Worm (Caenorhabditis elegans) whole organism, young adult: ENCODE measurements around the gene cyn-4.
A peak's percentile ranks its signal among the peaks of the same experiment; 100 is the strongest.

Source experiments
- B0336.3 ChIP-seq: fragments of 200-800 bp; sonication (Bioruptor generic); IDR thresholded peaks from 2 replicates; pipeline ENCODE4 v1.3.6; 2022; ENCODE audit warnings: missing genetic modification characterization, missing compliant biosample characterization
- D2030.7 ChIP-seq: fragments of 200-800 bp; sonication (Bioruptor generic); IDR thresholded peaks from 2 replicates; pipeline ENCODE4 v1.3.6; 2022; ENCODE audit warnings: missing genetic modification reagents, missing genetic modification characterization, missing compliant biosample characterization
- F33H1.4 ChIP-seq: fragments of 200-800 bp; sonication (Bioruptor generic); IDR thresholded peaks from 2 replicates; pipeline ENCODE4 v1.3.6; 2022; ENCODE audit warnings: missing genetic modification reagents, missing genetic modification characterization, missing compliant biosample characterization
- F37B4.10 ChIP-seq: fragments of 200-800 bp; sonication (Bioruptor generic); IDR thresholded peaks from 2 replicates; pipeline ENCODE4 v1.3.6; 2022; ENCODE audit warnings: missing genetic modification characterization, missing compliant biosample characterization
- F49E8.2 ChIP-seq: sonication (generic microtip); optimal IDR thresholded peaks from 3 replicates; lab custom pipeline; 2017; ENCODE audit warnings: missing genetic modification characterization, mild to moderate bottlenecking, missing compliant biosample characterization, antibody characterized with exemption, moderate library complexity; ENCODE audit not compliant: insufficient read depth
- F55B11.4 ChIP-seq: sonication (generic microtip); optimal IDR thresholded peaks from 2 replicates; lab custom pipeline; 2016; ENCODE audit warnings: missing compliant biosample characterization, missing genetic modification characterization, borderline replicate concordance; ENCODE audit not compliant: insufficient read depth
- F57C9.4 ChIP-seq: sonication (generic microtip); optimal IDR thresholded peaks from 2 replicates; lab custom pipeline; 2017; ENCODE audit warnings: mild to moderate bottlenecking, missing genetic modification characterization, missing compliant biosample characterization
- Y79H2A.3 ChIP-seq: fragments of 200-800 bp; sonication (Bioruptor generic); conservative IDR thresholded peaks from 2 replicates; pipeline ENCODE4 v1.3.6; 2022; ENCODE audit warnings: missing genetic modification reagents, missing genetic modification characterization, missing compliant biosample characterization
- ZK185.1 ChIP-seq: sonication (generic microtip); optimal IDR thresholded peaks from 2 replicates; lab custom pipeline; 2016; ENCODE audit warnings: mild to moderate bottlenecking, missing genetic modification characterization, missing compliant biosample characterization; ENCODE audit not compliant: poor library complexity, severe bottlenecking
- akir-1 ChIP-seq: fragments of 200-800 bp; sonication (Bioruptor generic); optimal IDR thresholded peaks from 2 replicates; lab custom pipeline; 2018; ENCODE audit warnings: mild to moderate bottlenecking, missing genetic modification characterization, moderate library complexity, missing compliant biosample characterization
- aptf-2 ChIP-seq: fragments of 200-800 bp; sonication (Bioruptor generic); conservative IDR thresholded peaks from 2 replicates; pipeline ENCODE4 v1.3.6; 2022; ENCODE audit warnings: missing genetic modification reagents, missing genetic modification characterization, missing compliant biosample characterization
- cebp-1 ChIP-seq, 2 experiments: fragments of 200-800 bp in 1 of 2; sonication (Bioruptor generic) in 1 of 2; sonication (generic microtip) in 1 of 2; IDR thresholded peaks in 1 of 2; optimal IDR thresholded peaks in 1 of 2; 2 replicates each; pipeline versions ENCODE4 v1.3.6 to Lab custom; 2017 to 2022; ENCODE audit warnings: missing compliant biosample characterization in 2 of 2, missing genetic modification characterization in 2 of 2, mild to moderate bottlenecking in 1 of 2, missing genetic modification reagents in 1 of 2, moderate library complexity in 1 of 2
- ceh-40 ChIP-seq: fragments of 200-800 bp; sonication (Bioruptor generic); IDR thresholded peaks from 2 replicates; pipeline ENCODE4 v1.3.6; 2022; ENCODE audit warnings: missing genetic modification characterization, missing compliant biosample characterization
- ceh-91 ChIP-seq: fragments of 200-800 bp; sonication (Bioruptor generic); IDR thresholded peaks from 2 replicates; pipeline ENCODE4 v1.3.6; 2022; ENCODE audit warnings: missing genetic modification reagents, missing genetic modification characterization, missing compliant biosample characterization
- dox-1 ChIP-seq: fragments of 200-800 bp; sonication (Bioruptor generic); IDR thresholded peaks from 2 replicates; pipeline ENCODE4 v1.3.6; 2022; ENCODE audit warnings: missing genetic modification reagents, missing genetic modification characterization, missing compliant biosample characterization
- dpl-1 ChIP-seq: fragments of 150-350 bp; optimal IDR thresholded peaks from 2 replicates; lab custom pipeline; 2014; ENCODE audit warnings: missing biosample characterization, missing genetic modification reagents, missing genetic modification characterization
- efl-1 ChIP-seq: fragments of 150-350 bp; optimal IDR thresholded peaks from 2 replicates; lab custom pipeline; 2014; ENCODE audit warnings: missing biosample characterization, missing genetic modification reagents, missing genetic modification characterization
- him-1 ChIP-seq: sonication (generic microtip); optimal IDR thresholded peaks from 2 replicates; lab custom pipeline; 2016; ENCODE audit warnings: missing genotype, missing genetic modification reagents, missing genetic modification characterization, missing compliant biosample characterization
- hlh-12 ChIP-seq: sonication (generic microtip); optimal IDR thresholded peaks from 2 replicates; lab custom pipeline; 2016; ENCODE audit warnings: missing genetic modification characterization, missing compliant biosample characterization
- hmg-1.2 ChIP-seq: fragments of 200-800 bp; sonication (Bioruptor generic); IDR thresholded peaks from 2 replicates; pipeline ENCODE4 v1.3.6; 2022; ENCODE audit warnings: missing genetic modification reagents, missing genetic modification characterization, missing compliant biosample characterization
- lag-1 ChIP-seq: fragments of 200-800 bp; sonication (Bioruptor generic); IDR thresholded peaks from 2 replicates; pipeline ENCODE4 v1.3.6; 2022; ENCODE audit warnings: missing genetic modification reagents, missing genetic modification characterization, missing compliant biosample characterization
- let-526 ChIP-seq: fragments of 200-800 bp; sonication (Bioruptor generic); IDR thresholded peaks from 2 replicates; pipeline ENCODE4 v1.3.6; 2022; ENCODE audit warnings: missing genetic modification reagents, missing genetic modification characterization, missing compliant biosample characterization
- lin-35 ChIP-seq, 3 experiments: fragments of 150-350 bp in 2 of 3; sonication (generic microtip) in 1 of 3; optimal IDR thresholded peaks; 2 replicates each; lab custom pipeline; 2014 to 2018; ENCODE audit warnings: missing biosample characterization in 3 of 3, missing genetic modification characterization in 3 of 3, missing genetic modification reagents in 3 of 3
- lin-40 ChIP-seq: sonication (generic microtip); optimal IDR thresholded peaks from 2 replicates; lab custom pipeline; 2016; ENCODE audit warnings: missing genetic modification characterization, mild to moderate bottlenecking, missing compliant biosample characterization, missing genotype, missing genetic modification reagents
- lin-54 ChIP-seq: fragments of 200-800 bp; sonication (Bioruptor generic); optimal IDR thresholded peaks from 2 replicates; lab custom pipeline; 2018; ENCODE audit warnings: mild to moderate bottlenecking, missing genetic modification characterization, missing compliant biosample characterization
- lir-1 ChIP-seq: fragments of 200-800 bp; sonication (Bioruptor generic); conservative IDR thresholded peaks from 2 replicates; pipeline ENCODE4 v1.3.6; 2022; ENCODE audit warnings: missing genetic modification reagents, missing genetic modification characterization, missing compliant biosample characterization
- lsl-1 ChIP-seq: fragments of 200-800 bp; sonication (Bioruptor generic); optimal IDR thresholded peaks from 2 replicates; lab custom pipeline; 2018; ENCODE audit warnings: mild to moderate bottlenecking, missing genetic modification characterization, moderate library complexity, missing compliant biosample characterization
- madf-6 ChIP-seq: fragments of 200-800 bp; sonication (Bioruptor generic); IDR thresholded peaks from 2 replicates; pipeline ENCODE4 v1.3.6; 2022; ENCODE audit warnings: missing genetic modification reagents, missing genetic modification characterization, missing compliant biosample characterization
- madf-8 ChIP-seq: fragments of 200-800 bp; sonication (Bioruptor generic); conservative IDR thresholded peaks from 2 replicates; pipeline ENCODE4 v1.3.6; 2022; ENCODE audit warnings: missing genetic modification reagents, missing genetic modification characterization, missing compliant biosample characterization
- mxl-1 ChIP-seq: sonication (generic microtip); optimal IDR thresholded peaks from 2 replicates; lab custom pipeline; 2016; ENCODE audit warnings: missing genetic modification characterization, missing compliant biosample characterization
- nfya-2 ChIP-seq: fragments of 200-800 bp; sonication (Bioruptor generic); IDR thresholded peaks from 2 replicates; pipeline ENCODE4 v1.3.6; 2022; ENCODE audit warnings: missing genetic modification reagents, missing genetic modification characterization, missing compliant biosample characterization
- rcor-1 ChIP-seq: fragments of 200-800 bp; sonication (Bioruptor generic); IDR thresholded peaks from 2 replicates; pipeline ENCODE4 v1.3.6; 2022; ENCODE audit warnings: missing genetic modification reagents, missing genetic modification characterization, missing compliant biosample characterization
- snpc-1.1 ChIP-seq: sonication (generic microtip); optimal IDR thresholded peaks from 2 replicates; lab custom pipeline; 2017; ENCODE audit warnings: missing genetic modification characterization, mild to moderate bottlenecking, missing compliant biosample characterization, antibody characterized with exemption, moderate library complexity, missing genotype, missing genetic modification reagents; ENCODE audit not compliant: insufficient read depth
- snpc-1.3 ChIP-seq: sonication (generic microtip); optimal IDR thresholded peaks from 2 replicates; lab custom pipeline; 2017; ENCODE audit warnings: missing genetic modification characterization, mild to moderate bottlenecking, missing compliant biosample characterization, antibody characterized with exemption, moderate library complexity, missing genotype, missing genetic modification reagents; ENCODE audit not compliant: insufficient read depth
- snpc-3.4 ChIP-seq: sonication (generic microtip); optimal IDR thresholded peaks from 2 replicates; lab custom pipeline; 2017; ENCODE audit warnings: missing genetic modification characterization, mild to moderate bottlenecking, missing compliant biosample characterization, antibody characterized with exemption, moderate library complexity, missing genotype, missing genetic modification reagents
- unc-62 ChIP-seq: fragments of 150-350 bp; optimal IDR thresholded peaks from 2 replicates; lab custom pipeline; 2014; ENCODE audit warnings: missing biosample characterization, missing genetic modification reagents, missing genetic modification characterization
- ztf-18 ChIP-seq: sonication (generic microtip); optimal IDR thresholded peaks from 2 replicates; lab custom pipeline; 2016; ENCODE audit warnings: missing genotype, mild to moderate bottlenecking, missing genetic modification characterization, missing compliant biosample characterization
- ztf-26 ChIP-seq: sonication (generic microtip); optimal IDR thresholded peaks from 2 replicates; lab custom pipeline; 2017; ENCODE audit warnings: missing genetic modification characterization, missing compliant biosample characterization
- ztf-28 ChIP-seq: fragments of 200-800 bp; sonication (Bioruptor generic); IDR thresholded peaks from 2 replicates; pipeline ENCODE4 v1.3.6; 2022; ENCODE audit warnings: missing genetic modification reagents, missing genetic modification characterization, missing compliant biosample characterization
- ztf-3 ChIP-seq: fragments of 200-800 bp; sonication (Bioruptor generic); optimal IDR thresholded peaks from 2 replicates; lab custom pipeline; 2018; ENCODE audit warnings: mild to moderate bottlenecking, missing genetic modification characterization, missing compliant biosample characterization

The cyn-4 gene

ce11 chrII:10887097-10887496 lies 14.7 kb upstream of the cyn-4 start:
- TF ChIP-seq cebp-1 (GFP tag; IDR thresholded peaks at IDR 0.05; lab: Robert Waterston, UW) (0 out of 2 replicates have a peak, but pooled peaks have one; percentile 20), cebp-1 (tag; optimal IDR thresholded peaks at IDR 0.05; lab: Kevin White, UChicago) (peak; percentile 70), lir-1 (GFP tag; lab: Robert Waterston, UW) (no peak)

- TF ChIP-seq lin-40 (tag; lab: Kevin White, UChicago) (no peak), akir-1 (GFP tag; lab: Kevin White, UChicago) (no peak), cebp-1 (GFP tag; IDR thresholded peaks at IDR 0.05; lab: Robert Waterston, UW) (no peak), cebp-1 (tag; optimal IDR thresholded peaks at IDR 0.05; lab: Kevin White, UChicago) (no peak), ztf-3 (GFP tag; lab: Kevin White, UChicago) (no peak), ztf-26 (tag; lab: Kevin White, UChicago) (no peak), mxl-1 (tag; lab: Kevin White, UChicago) (no peak), F37B4.10 (GFP tag; lab: Robert Waterston, UW) (no peak), B0336.3 (GFP tag; lab: Robert Waterston, UW) (no peak), F55B11.4 (tag; lab: Kevin White, UChicago) (no peak), F57C9.4 (tag; lab: Kevin White, UChicago) (no peak), ceh-91 (GFP tag; lab: Robert Waterston, UW) (no peak), unc-62 (GFP tag; lab: Kevin White, UChicago) (no peak), F49E8.2 (tag; lab: Kevin White, UChicago) (no peak), nfya-2 (GFP tag; lab: Robert Waterston, UW) (no peak), lag-1 (no peak)
Measured at ce11 chrII:10885868-10886514, 13.6 kb upstream of the cyn-4 start, which contains the start of gene F44F4.3. Gene F44F4.3 (minus strand): TSS chrII:10885918.

- TF ChIP-seq madf-6 (GFP tag; lab: Robert Waterston, UW): 0 out of 2 replicates have a peak, but pooled peaks have one; percentile 12
- peak; percentile 41 for TF ChIP-seq lsl-1 (GFP tag; lab: Kevin White, UChicago)
- no peak for TF ChIP-seq hlh-12 (tag; lab: Kevin White, UChicago)
- TF ChIP-seq snpc-1.1 (tag; lab: Kevin White, UChicago): no peak
Measured at ce11 chrII:10885250-10885649, 12.8 kb upstream of the cyn-4 start.

ce11 chrII:10884396-10884795 lies 12.0 kb upstream of the cyn-4 start, which contains the start of gene egg-3:
Gene egg-3 (minus strand): TSS chrII:10884441.
- TF ChIP-seq snpc-1.3 (tag; lab: Kevin White, UChicago) (peak; percentile 35), lsl-1 (GFP tag; lab: Kevin White, UChicago) (peak; percentile 93), F33H1.4 (GFP tag; lab: Robert Waterston, UW) (peak; percentile 92), F49E8.2 (tag; lab: Kevin White, UChicago) (peak; percentile 53), him-1 (tag; lab: Kevin White, UChicago) (peak; percentile 43), hmg-1.2 (peak; percentile 18; the same call in 1 of the 2 replicates), dox-1 (GFP tag; lab: Robert Waterston, UW) (0 out of 2 replicates have a peak, but pooled peaks have one; percentile 50), ceh-40 (no peak), rcor-1 (GFP tag; lab: Robert Waterston, UW) (no peak), ztf-18 (tag; lab: Kevin White, UChicago) (no peak), Y79H2A.3 (GFP tag; lab: Robert Waterston, UW) (no peak), ceh-91 (GFP tag; lab: Robert Waterston, UW) (peak; percentile 74), lin-35 (GFP tag; optimal IDR thresholded peaks at IDR 0.05; lab: Kevin White, UChicago) (peak in 1 of 3 experiments; percentile 52), let-526 (GFP tag; lab: Robert Waterston, UW) (no peak), D2030.7 (GFP tag; lab: Robert Waterston, UW) (peak; percentile 82; the same call in 1 of the 2 replicates), ztf-28 (no peak), aptf-2 (GFP tag; lab: Robert Waterston, UW) (no peak), lin-54 (peak; percentile 73), ZK185.1 (no peak), madf-8 (GFP tag; lab: Robert Waterston, UW) (peak; percentile 95), snpc-3.4 (tag; lab: Kevin White, UChicago) (peak; percentile 47), efl-1 (GFP tag; lab: Kevin White, UChicago) (peak; percentile 93), dpl-1 (peak; percentile 83), snpc-1.1 (tag; lab: Kevin White, UChicago) (peak; percentile 15)
